Worm (Caenorhabditis elegans): ENCODE results near the gene Y41E3.8.

ce11 chrIV:15013083-15013482 lies 15.7 kb downstream of the Y41E3.8 start, which contains the start of gene qars-1:
- TF ChIP-seq ama-1 (optimal IDR thresholded peaks at IDR 0.05) (no peak), tbx-37 (GFP tag; conservative IDR thresholded peaks at IDR 0.05) (no peak)
